Worm (Caenorhabditis elegans) whole organism, mixed stage, embryonic: Measurements from ENCODE around the gene K03H1.12.

Experiments
- bed-3 ChIP-seq: fragments of 200-800 bp; sonication (Bioruptor generic); optimal IDR thresholded peaks from 3 replicates; lab custom pipeline; 2018; ENCODE audit warnings: mild to moderate bottlenecking, missing genetic modification characterization, moderate library complexity, missing compliant biosample characterization
- blmp-1 ChIP-seq: fragments of 150-350 bp; optimal IDR thresholded peaks from 2 replicates; lab custom pipeline; 2014; ENCODE audit warnings: missing biosample characterization, missing genetic modification characterization
- ceh-43 ChIP-seq: fragments of 200-800 bp; sonication (Bioruptor generic); optimal IDR thresholded peaks from 2 replicates; lab custom pipeline; 2018; ENCODE audit warnings: mild to moderate bottlenecking, missing genetic modification characterization, moderate library complexity, missing compliant biosample characterization
- lin-13 ChIP-seq: fragments of 150-350 bp; optimal IDR thresholded peaks from 2 replicates; lab custom pipeline; 2014; ENCODE audit warnings: missing biosample characterization, missing genetic modification characterization
- lin-32 ChIP-seq: fragments of 200-800 bp; sonication (Bioruptor generic); optimal IDR thresholded peaks from 2 replicates; lab custom pipeline; 2018; ENCODE audit warnings: mild to moderate bottlenecking, missing genetic modification characterization, missing compliant biosample characterization
- nhr-237 ChIP-seq: fragments of 150-350 bp; optimal IDR thresholded peaks from 2 replicates; lab custom pipeline; 2014; ENCODE audit warnings: missing biosample characterization, missing genetic modification characterization
- snpc-4 ChIP-seq: fragments of 150-350 bp; optimal IDR thresholded peaks from 2 replicates; lab custom pipeline; 2014; ENCODE audit warnings: missing biosample characterization, missing genetic modification characterization
- unc-39 ChIP-seq: fragments of 150-350 bp; optimal IDR thresholded peaks from 2 replicates; lab custom pipeline; 2014; ENCODE audit warnings: missing biosample characterization, missing genetic modification characterization

DNA sequence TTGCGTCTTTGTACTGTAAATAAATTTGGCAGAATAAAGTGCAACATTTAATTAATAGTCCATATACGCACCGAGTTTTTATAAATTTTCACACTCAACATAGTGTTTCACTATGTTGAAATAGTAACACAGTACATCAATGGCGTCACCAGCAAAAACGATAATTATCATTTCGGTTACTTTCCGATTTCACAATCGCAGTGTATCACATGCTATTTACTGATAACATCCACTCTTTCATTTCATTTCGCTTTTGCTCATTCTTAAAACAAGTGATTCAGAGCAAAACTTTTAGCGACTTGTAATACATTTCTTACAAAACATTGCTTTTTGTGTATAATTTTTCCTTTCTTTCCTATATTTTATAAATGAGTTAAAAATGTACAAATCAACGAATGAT, 27.7 kb upstream of the K03H1.12 start, which contains the start of gene cbp-3:
- no peak for TF ChIP-seq ceh-43 (GFP tag; lab: Kevin White, UChicago)
- no peak for TF ChIP-seq snpc-4 (tag; lab: Kevin White, UChicago)
- no peak for TF ChIP-seq lin-32 (GFP tag; lab: Kevin White, UChicago)
- TF ChIP-seq lin-13 (tag; lab: Kevin White, UChicago), result no peak
- no peak for TF ChIP-seq unc-39
- no peak for TF ChIP-seq blmp-1
- TF ChIP-seq nhr-237 (tag; lab: Kevin White, UChicago), result no peak
- no peak for TF ChIP-seq bed-3 (GFP tag; lab: Kevin White, UChicago)
